Fruit fly (Drosophila melanogaster) whole organism, embryonic: ENCODE results near the gene CG15208.

Source experiments
- C15 ChIP-seq: fragments of 200-800 bp; sonication (Bioruptor generic); IDR thresholded peaks from 3 replicates; pipeline ENCODE4 v1.3.6; 2022; ENCODE audit warnings: missing biosample characterization, missing genetic modification characterization
- CG10267 ChIP-seq: fragments of 200-800 bp; sonication (Bioruptor generic); optimal IDR thresholded peaks from 2 replicates; lab custom pipeline; 2018; ENCODE audit warnings: missing biosample characterization, mild to moderate bottlenecking, missing genetic modification characterization, moderate library complexity
- CG10959 ChIP-seq: fragments of 200-800 bp; sonication (Bioruptor generic); IDR thresholded peaks from 2 replicates; pipeline ENCODE4 v1.3.6; 2022; ENCODE audit warnings: missing biosample characterization, missing genetic modification characterization
- CG11504 ChIP-seq: fragments of 200-800 bp; sonication (Bioruptor generic); optimal IDR thresholded peaks from 3 replicates; lab custom pipeline; 2019; ENCODE audit warnings: missing biosample characterization, mild to moderate bottlenecking, missing genetic modification characterization, moderate library complexity
- CG12219 ChIP-seq: fragments of 200-800 bp; sonication (Bioruptor generic); optimal IDR thresholded peaks from 3 replicates; lab custom pipeline; 2018; ENCODE audit warnings: missing biosample characterization, mild to moderate bottlenecking, missing genetic modification characterization
- CG12391 ChIP-seq: fragments of 200-800 bp; sonication (Bioruptor generic); optimal IDR thresholded peaks from 3 replicates; lab custom pipeline; 2018; ENCODE audit warnings: missing biosample characterization, mild to moderate bottlenecking, missing genetic modification characterization, moderate library complexity
- CG15696 ChIP-seq: fragments of 200-800 bp; sonication (Bioruptor generic); optimal IDR thresholded peaks from 2 replicates; lab custom pipeline; 2019; ENCODE audit warnings: missing biosample characterization, mild to moderate bottlenecking, missing genetic modification characterization, moderate library complexity
- CG16815 ChIP-seq: fragments of 200-800 bp; sonication (Bioruptor generic); optimal IDR thresholded peaks from 3 replicates; lab custom pipeline; 2017; ENCODE audit warnings: missing biosample characterization, mild to moderate bottlenecking, missing genetic modification characterization
- CG17186 ChIP-seq: fragments of 200-800 bp; sonication (Bioruptor generic); optimal IDR thresholded peaks from 3 replicates; lab custom pipeline; 2017; ENCODE audit warnings: missing biosample characterization, missing genetic modification reagents, missing genetic modification characterization
- CG17385 ChIP-seq: fragments of 200-800 bp; sonication (Bioruptor generic); optimal IDR thresholded peaks from 3 replicates; lab custom pipeline; 2018; ENCODE audit warnings: missing biosample characterization, mild to moderate bottlenecking, missing genetic modification characterization
- CG18764 ChIP-seq: fragments of 200-800 bp; sonication (Bioruptor generic); optimal IDR thresholded peaks from 3 replicates; lab custom pipeline; 2016; ENCODE audit warnings: missing biosample characterization, missing genetic modification characterization
- CG2129 ChIP-seq: fragments of 200-800 bp; sonication (Bioruptor generic); IDR thresholded peaks from 2 replicates; pipeline ENCODE4 v1.3.6; 2022; ENCODE audit warnings: missing biosample characterization, missing genetic modification characterization; ENCODE audit not compliant: partially characterized antibody
- CG2202 ChIP-seq: fragments of 200-800 bp; sonication (Bioruptor generic); optimal IDR thresholded peaks from 2 replicates; lab custom pipeline; 2018; ENCODE audit warnings: missing biosample characterization, mild to moderate bottlenecking, missing genetic modification characterization
- CG2889 ChIP-seq: fragments of 200-800 bp; sonication (Bioruptor generic); IDR thresholded peaks from 3 replicates; pipeline ENCODE4 v1.3.6; 2022; ENCODE audit warnings: missing biosample characterization, missing genetic modification characterization
- CG34422 ChIP-seq: fragments of 200-800 bp; sonication (Bioruptor generic); IDR thresholded peaks from 3 replicates; pipeline ENCODE4 v1.3.6; 2022; ENCODE audit warnings: missing biosample characterization, missing genetic modification characterization
- CG3838 ChIP-seq: fragments of 200-800 bp; sonication (Bioruptor generic); optimal IDR thresholded peaks from 3 replicates; lab custom pipeline; 2016; ENCODE audit warnings: missing biosample characterization, missing genetic modification characterization
- CG43689 ChIP-seq: fragments of 200-800 bp; sonication (Bioruptor generic); IDR thresholded peaks from 2 replicates; pipeline ENCODE4 v1.3.6; 2022; ENCODE audit warnings: missing biosample characterization, missing genetic modification characterization
- CG4730 ChIP-seq: fragments of 200-800 bp; sonication (Bioruptor generic); IDR thresholded peaks from 2 replicates; pipeline ENCODE4 v1.3.6; 2022; ENCODE audit warnings: missing biosample characterization, missing genetic modification characterization
- CG5953 ChIP-seq: fragments of 200-800 bp; sonication (Bioruptor generic); IDR thresholded peaks from 2 replicates; pipeline ENCODE4 v1.3.6; 2022; ENCODE audit warnings: missing biosample characterization, missing genetic modification characterization
- CG7357 ChIP-seq: fragments of 200-800 bp; sonication (Bioruptor generic); IDR thresholded peaks from 3 replicates; pipeline ENCODE4 v1.3.6; 2022; ENCODE audit warnings: missing biosample characterization, missing genetic modification characterization
- CG9215 ChIP-seq: fragments of 200-800 bp; sonication (Bioruptor generic); IDR thresholded peaks from 2 replicates; pipeline ENCODE4 v1.3.6; 2022; ENCODE audit warnings: missing biosample characterization, missing genetic modification characterization
- CG9609 ChIP-seq: fragments of 200-800 bp; sonication (Bioruptor generic); optimal IDR thresholded peaks from 3 replicates; lab custom pipeline; 2016; ENCODE audit warnings: missing biosample characterization, missing genetic modification characterization
- CkIIα-i1 ChIP-seq: fragments of 200-800 bp; sonication (Bioruptor generic); IDR thresholded peaks from 2 replicates; pipeline ENCODE4 v1.3.6; 2022; ENCODE audit warnings: missing biosample characterization, missing genetic modification characterization
- D19A ChIP-seq: fragments of 200-800 bp; optimal IDR thresholded peaks from 3 replicates; lab custom pipeline; 2019; ENCODE audit warnings: missing biosample characterization, mild to moderate bottlenecking, missing genetic modification characterization, moderate library complexity
- Dbx ChIP-seq: fragments of 200-800 bp; sonication (Bioruptor generic); IDR thresholded peaks from 3 replicates; pipeline ENCODE4 v1.3.6; 2022; ENCODE audit warnings: missing biosample characterization, missing genetic modification characterization
- Dfd ChIP-seq, 2 experiments: fragments of >200 bp; optimal IDR thresholded peaks; 2 replicates each; lab custom pipeline; 2017; ENCODE audit warnings: missing biosample characterization in 2 of 2, missing genetic modification characterization in 2 of 2
- Dref ChIP-seq: fragments of 200-800 bp; sonication (Bioruptor generic); IDR thresholded peaks from 2 replicates; pipeline ENCODE4 v1.3.6; 2022; ENCODE audit warnings: missing biosample characterization, missing genetic modification characterization
- Drgx ChIP-seq: fragments of 200-800 bp; sonication (Bioruptor generic); IDR thresholded peaks from 2 replicates; pipeline ENCODE4 v1.3.6; 2022; ENCODE audit warnings: missing biosample characterization, missing genetic modification characterization
- Gug ChIP-seq: fragments of 200-800 bp; sonication (Bioruptor generic); IDR thresholded peaks from 4 replicates; pipeline ENCODE4 v1.3.6; 2022; ENCODE audit warnings: missing biosample characterization, missing genetic modification characterization
- HLH54F ChIP-seq: fragments of 200-800 bp; sonication (Bioruptor generic); optimal IDR thresholded peaks from 3 replicates; lab custom pipeline; 2016; ENCODE audit warnings: missing biosample characterization, missing genetic modification characterization
- NfI ChIP-seq: fragments of 200-800 bp; sonication (Bioruptor generic); optimal IDR thresholded peaks from 3 replicates; lab custom pipeline; 2018; ENCODE audit warnings: missing biosample characterization, mild to moderate bottlenecking, missing genetic modification characterization, moderate library complexity
- Pdp1 ChIP-seq, 2 experiments: fragments of 200-800 bp; sonication (Bioruptor generic); optimal IDR thresholded peaks; 3 replicates each; lab custom pipeline; 2016; ENCODE audit warnings: missing biosample characterization in 2 of 2, missing genetic modification characterization in 2 of 2, mild to moderate bottlenecking in 1 of 2, moderate library complexity in 1 of 2
- Rx ChIP-seq: fragments of 200-800 bp; sonication (Bioruptor generic); IDR thresholded peaks from 2 replicates; pipeline ENCODE4 v1.3.6; 2022; ENCODE audit warnings: missing biosample characterization, missing genetic modification characterization
- Sry-δ ChIP-seq: fragments of 200-800 bp; sonication (Bioruptor generic); optimal IDR thresholded peaks from 2 replicates; lab custom pipeline; 2016; ENCODE audit warnings: missing biosample characterization, missing genetic modification characterization
- amos ChIP-seq: fragments of 200-800 bp; sonication (Bioruptor generic); IDR thresholded peaks from 2 replicates; pipeline ENCODE4 v1.3.6; 2022; ENCODE audit warnings: missing biosample characterization, missing genetic modification characterization; ENCODE audit not compliant: partially characterized antibody
- cg ChIP-seq: fragments of 200-800 bp; sonication (Bioruptor generic); optimal IDR thresholded peaks from 3 replicates; lab custom pipeline; 2019; ENCODE audit warnings: missing biosample characterization, mild to moderate bottlenecking, missing genetic modification characterization, moderate library complexity
- chinmo ChIP-seq: fragments of 200-800 bp; sonication (Bioruptor generic); IDR thresholded peaks from 4 replicates; pipeline ENCODE4 v1.3.6; 2022; ENCODE audit warnings: missing biosample characterization, missing genetic modification characterization; ENCODE audit not compliant: partially characterized antibody
- fd64A ChIP-seq: fragments of 200-800 bp; sonication (Bioruptor generic); optimal IDR thresholded peaks from 3 replicates; lab custom pipeline; 2018; ENCODE audit warnings: missing biosample characterization, mild to moderate bottlenecking, missing genetic modification characterization
- gro ChIP-seq: fragments of 200-800 bp; sonication (Bioruptor generic); optimal IDR thresholded peaks from 2 replicates; lab custom pipeline; 2016; ENCODE audit warnings: missing biosample characterization, missing genetic modification characterization
- ham ChIP-seq: fragments of 200-800 bp; sonication (Bioruptor generic); IDR thresholded peaks from 2 replicates; pipeline ENCODE4 v1.3.6; 2022; ENCODE audit warnings: missing biosample characterization, missing genetic modification characterization
- jing ChIP-seq: fragments of 200-800 bp; sonication (Bioruptor generic); optimal IDR thresholded peaks from 2 replicates; lab custom pipeline; 2018; ENCODE audit warnings: missing biosample characterization, mild to moderate bottlenecking, missing genetic modification characterization
- luna ChIP-seq: fragments of 200-800 bp; sonication (Bioruptor generic); optimal IDR thresholded peaks from 2 replicates; lab custom pipeline; 2016; ENCODE audit warnings: missing biosample characterization, missing genetic modification characterization
- mirr ChIP-seq: fragments of 200-800 bp; sonication (Bioruptor generic); optimal IDR thresholded peaks from 3 replicates; lab custom pipeline; 2018; ENCODE audit warnings: missing biosample characterization, mild to moderate bottlenecking, missing genetic modification characterization
- nmo ChIP-seq: fragments of 200-800 bp; sonication (Bioruptor generic); optimal IDR thresholded peaks from 2 replicates; lab custom pipeline; 2018; ENCODE audit warnings: missing biosample characterization, mild to moderate bottlenecking, missing genetic modification characterization, moderate library complexity
- pb ChIP-seq: fragments of 200-800 bp; sonication (Bioruptor generic); optimal IDR thresholded peaks from 3 replicates; lab custom pipeline; 2016; ENCODE audit warnings: missing biosample characterization, missing genetic modification characterization
- pfk ChIP-seq: fragments of 200-800 bp; sonication (Bioruptor generic); optimal IDR thresholded peaks from 2 replicates; lab custom pipeline; 2018; ENCODE audit warnings: missing biosample characterization, mild to moderate bottlenecking, missing genetic modification characterization, moderate library complexity
- pnt ChIP-seq: fragments of 200-800 bp; sonication (Bioruptor generic); optimal IDR thresholded peaks from 3 replicates; lab custom pipeline; 2016; ENCODE audit warnings: missing biosample characterization, missing genetic modification characterization
- rib ChIP-seq: fragments of 200-800 bp; sonication (Bioruptor generic); IDR thresholded peaks from 2 replicates; pipeline ENCODE4 v1.3.6; 2022; ENCODE audit warnings: missing biosample characterization, missing genetic modification characterization
- ro ChIP-seq: fragments of 200-800 bp; sonication (Bioruptor generic); IDR thresholded peaks from 2 replicates; pipeline ENCODE4 v1.3.6; 2022; ENCODE audit warnings: missing biosample characterization, missing genetic modification characterization
- slou ChIP-seq: fragments of 200-800 bp; sonication (Bioruptor generic); optimal IDR thresholded peaks from 3 replicates; lab custom pipeline; 2016; ENCODE audit warnings: missing biosample characterization, missing genetic modification characterization
- sob ChIP-seq: fragments of 200-800 bp; sonication (Bioruptor generic); IDR thresholded peaks from 2 replicates; pipeline ENCODE4 v1.3.6; 2022; ENCODE audit warnings: missing biosample characterization, missing genetic modification characterization
- wor ChIP-seq: fragments of 200-800 bp; sonication (Bioruptor generic); IDR thresholded peaks from 2 replicates; pipeline ENCODE4 v1.3.6; 2022; ENCODE audit warnings: missing biosample characterization, missing genetic modification characterization

The CG15208 gene

DNA sequence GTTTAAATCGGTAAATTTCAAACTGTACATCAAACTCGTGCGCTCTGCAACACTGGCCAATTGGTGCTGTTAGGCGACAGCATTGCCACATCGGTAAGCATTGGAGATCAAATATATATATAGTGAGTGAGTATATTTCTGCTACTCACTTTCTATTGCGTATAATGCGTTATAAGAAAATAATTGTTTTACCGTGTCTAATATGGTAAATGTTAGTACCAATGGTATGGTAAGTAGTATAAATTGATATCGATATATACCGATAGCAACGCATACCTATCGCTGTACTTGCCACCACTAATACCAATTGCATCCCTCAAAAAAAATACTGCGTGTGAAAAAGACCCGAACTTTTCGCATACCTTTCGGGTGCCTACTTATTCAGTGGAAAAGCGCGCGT is 42.4 kb upstream of the CG15208 start, which contains the start of the genes sofe and CG2186 (continued):
- TF ChIP-seq mirr (GFP tag; lab: Kevin White, UChicago) (no peak), pb (GFP tag; lab: Kevin White, UChicago) (no peak), Dfd (GFP tag; optimal IDR thresholded peaks at IDR 0.05; lab: Kevin White, UChicago) (no peak), CG7357 (GFP tag; lab: Robert Waterston, UW) (peak; percentile 43; the same call in 1 of the 3 replicates), CG16815 (peak; percentile 30), rib (no peak), CG10959 (GFP tag; lab: Robert Waterston, UW) (no peak), Dref (GFP tag; lab: Robert Waterston, UW) (peak; percentile 69), NfI (peak; percentile 42), chinmo (GFP tag; lab: Robert Waterston, UW) (0 out of 4 replicates have a peak, but pooled peaks have one; percentile 50), CG18764 (GFP tag; lab: Kevin White, UChicago) (peak; percentile 33), CkIIα-i1 (no peak), jing (GFP tag; lab: Kevin White, UChicago) (no peak), CG11504 (tag; lab: Kevin White, UChicago) (peak; percentile 86), CG5953 (GFP tag; lab: Robert Waterston, UW) (no peak), CG9215 (GFP tag; lab: Robert Waterston, UW) (peak; percentile 38; the same call in 1 of the 2 replicates), CG2889 (GFP tag; lab: Robert Waterston, UW) (no peak), ro (GFP tag; lab: Robert Waterston, UW) (no peak), C15 (GFP tag; lab: Robert Waterston, UW) (no peak), slou (GFP tag; lab: Kevin White, UChicago) (no peak), Gug (GFP tag; lab: Robert Waterston, UW) (peak; percentile 18; the same call in 1 of the 4 replicates), Rx (GFP tag; lab: Robert Waterston, UW) (no peak), sob (peak; percentile 65), gro (GFP tag; lab: Kevin White, UChicago) (peak; percentile 46), CG3838 (GFP tag; lab: Kevin White, UChicago) (no peak), CG17385 (no peak), CG12219 (GFP tag; lab: Kevin White, UChicago) (no peak), CG15696 (tag; lab: Kevin White, UChicago) (peak; percentile 47), CG43689 (GFP tag; lab: Robert Waterston, UW) (no peak), CG17186 (GFP tag; lab: Kevin White, UChicago) (peak; percentile 68), luna (GFP tag; lab: Kevin White, UChicago) (no peak), CG2129 (GFP tag; lab: Robert Waterston, UW) (peak; percentile 84), CG12391 (peak; percentile 70), CG4730 (GFP tag; lab: Robert Waterston, UW) (no peak), fd64A (no peak), cg (GFP tag; lab: Kevin White, UChicago) (no peak), nmo (GFP tag; lab: Kevin White, UChicago) (peak; percentile 62), Drgx (GFP tag; lab: Robert Waterston, UW) (0 out of 2 replicates have a peak, but pooled peaks have one; percentile 19), Pdp1 (GFP tag; optimal IDR thresholded peaks at IDR 0.05; lab: Kevin White, UChicago) (peak; percentile 6 to 46), CG10267 (tag; lab: Kevin White, UChicago) (peak; percentile 97), HLH54F (GFP tag; lab: Kevin White, UChicago) (peak; percentile 54), pnt (GFP tag; lab: Kevin White, UChicago) (peak; percentile 35), pfk (no peak), ham (no peak), wor (GFP tag; lab: Robert Waterston, UW) (no peak), CG9609 (GFP tag; lab: Kevin White, UChicago) (no peak), D19A (tag; lab: Kevin White, UChicago) (no peak), Dbx (GFP tag; lab: Robert Waterston, UW) (peak; percentile 57; the same call in 1 of the 3 replicates), Sry-δ (peak; percentile 92), CG34422 (GFP tag; lab: Robert Waterston, UW) (no peak), amos (GFP tag; lab: Robert Waterston, UW) (peak; percentile 85), CG2202 (peak; percentile 34)
